Worm (Caenorhabditis elegans) whole organism, young adult: ENCODE measurements around the gene copd-1.
A peak's percentile ranks its signal among the peaks of the same experiment; 100 is the strongest.

Experiments used
- C17E4.6 ChIP-seq: fragments of 200-800 bp; sonication (Bioruptor generic); IDR thresholded peaks from 2 replicates; pipeline ENCODE4 v1.3.6; 2022; ENCODE audit warnings: missing genetic modification reagents, missing genetic modification characterization, missing compliant biosample characterization
- F22D6.2 ChIP-seq: sonication (generic microtip); optimal IDR thresholded peaks from 2 replicates; lab custom pipeline; 2016; ENCODE audit warnings: mild to moderate bottlenecking, missing genetic modification characterization, missing compliant biosample characterization
- F33H1.4 ChIP-seq: fragments of 200-800 bp; sonication (Bioruptor generic); IDR thresholded peaks from 2 replicates; pipeline ENCODE4 v1.3.6; 2022; ENCODE audit warnings: missing genetic modification reagents, missing genetic modification characterization, missing compliant biosample characterization
- F37B4.10 ChIP-seq: fragments of 200-800 bp; sonication (Bioruptor generic); IDR thresholded peaks from 2 replicates; pipeline ENCODE4 v1.3.6; 2022; ENCODE audit warnings: missing genetic modification characterization, missing compliant biosample characterization
- F52B5.7 ChIP-seq: sonication (generic microtip); optimal IDR thresholded peaks from 2 replicates; lab custom pipeline; 2016; ENCODE audit warnings: mild to moderate bottlenecking, missing genetic modification characterization, missing compliant biosample characterization
- F55B11.4 ChIP-seq: sonication (generic microtip); optimal IDR thresholded peaks from 2 replicates; lab custom pipeline; 2016; ENCODE audit warnings: missing compliant biosample characterization, missing genetic modification characterization, borderline replicate concordance; ENCODE audit not compliant: insufficient read depth
- Y53F4B.3 ChIP-seq: fragments of 200-800 bp; sonication (Bioruptor generic); IDR thresholded peaks from 2 replicates; pipeline ENCODE4 v1.3.6; 2022; ENCODE audit warnings: missing genetic modification reagents, missing genetic modification characterization, missing compliant biosample characterization
- Y56A3A.18 ChIP-seq: fragments of 200-800 bp; sonication (Bioruptor generic); IDR thresholded peaks from 2 replicates; pipeline ENCODE4 v1.3.6; 2022; ENCODE audit warnings: missing genetic modification reagents, missing genetic modification characterization, missing compliant biosample characterization
- Y67H2A.10 ChIP-seq: fragments of 200-800 bp; sonication (Bioruptor generic); conservative IDR thresholded peaks from 2 replicates; pipeline ENCODE4 v1.3.6; 2022; ENCODE audit warnings: missing genetic modification reagents, missing genetic modification characterization, missing compliant biosample characterization
- ZK185.1 ChIP-seq: sonication (generic microtip); optimal IDR thresholded peaks from 2 replicates; lab custom pipeline; 2016; ENCODE audit warnings: mild to moderate bottlenecking, missing genetic modification characterization, missing compliant biosample characterization; ENCODE audit not compliant: poor library complexity, severe bottlenecking
- aptf-2 ChIP-seq: fragments of 200-800 bp; sonication (Bioruptor generic); conservative IDR thresholded peaks from 2 replicates; pipeline ENCODE4 v1.3.6; 2022; ENCODE audit warnings: missing genetic modification reagents, missing genetic modification characterization, missing compliant biosample characterization
- aptf-3 ChIP-seq: fragments of 200-800 bp; sonication (Bioruptor generic); IDR thresholded peaks from 2 replicates; pipeline ENCODE4 v1.3.6; 2022; ENCODE audit warnings: missing genetic modification characterization, missing compliant biosample characterization
- atf-7 ChIP-seq: sonication (generic microtip); optimal IDR thresholded peaks from 2 replicates; lab custom pipeline; 2017; ENCODE audit warnings: mild to moderate bottlenecking, missing genetic modification characterization, missing compliant biosample characterization
- bed-1 ChIP-seq: fragments of 200-800 bp; sonication (Bioruptor generic); IDR thresholded peaks from 2 replicates; pipeline ENCODE4 v1.3.6; 2022; ENCODE audit warnings: missing genetic modification reagents, missing genetic modification characterization, missing compliant biosample characterization
- bed-2 ChIP-seq: fragments of 200-800 bp; sonication (Bioruptor generic); IDR thresholded peaks from 2 replicates; pipeline ENCODE4 v1.3.6; 2022; ENCODE audit warnings: missing genetic modification reagents, missing genetic modification characterization, missing compliant biosample characterization
- ccch-3 ChIP-seq: fragments of 200-800 bp; sonication (Bioruptor generic); optimal IDR thresholded peaks from 2 replicates; lab custom pipeline; 2018; ENCODE audit warnings: mild to moderate bottlenecking, missing genetic modification characterization, missing compliant biosample characterization
- ceh-91 ChIP-seq: fragments of 200-800 bp; sonication (Bioruptor generic); IDR thresholded peaks from 2 replicates; pipeline ENCODE4 v1.3.6; 2022; ENCODE audit warnings: missing genetic modification reagents, missing genetic modification characterization, missing compliant biosample characterization
- dpff-1 ChIP-seq: sonication (generic microtip); optimal IDR thresholded peaks from 2 replicates; lab custom pipeline; 2017; ENCODE audit warnings: mild to moderate bottlenecking, missing genetic modification characterization, missing compliant biosample characterization
- dpl-1 ChIP-seq: fragments of 150-350 bp; optimal IDR thresholded peaks from 2 replicates; lab custom pipeline; 2014; ENCODE audit warnings: missing biosample characterization, missing genetic modification reagents, missing genetic modification characterization
- egl-44 ChIP-seq: fragments of 200-800 bp; sonication (Bioruptor generic); IDR thresholded peaks from 2 replicates; pipeline ENCODE4 v1.3.6; 2022; ENCODE audit warnings: missing genetic modification reagents, missing genetic modification characterization, missing compliant biosample characterization
- ekl-4 ChIP-seq: fragments of 200-800 bp; sonication (Bioruptor generic); IDR thresholded peaks from 2 replicates; pipeline ENCODE4 v1.3.6; 2022; ENCODE audit warnings: missing genetic modification reagents, missing genetic modification characterization, missing compliant biosample characterization
- hlh-26 ChIP-seq: fragments of 200-800 bp; sonication (Bioruptor generic); conservative IDR thresholded peaks from 2 replicates; pipeline ENCODE4 v1.3.6; 2022; ENCODE audit warnings: missing genetic modification reagents, missing genetic modification characterization, missing compliant biosample characterization
- hmg-1.2 ChIP-seq: fragments of 200-800 bp; sonication (Bioruptor generic); IDR thresholded peaks from 2 replicates; pipeline ENCODE4 v1.3.6; 2022; ENCODE audit warnings: missing genetic modification reagents, missing genetic modification characterization, missing compliant biosample characterization
- hsf-1 ChIP-seq: fragments of 200-800 bp; sonication (Bioruptor generic); IDR thresholded peaks from 2 replicates; pipeline ENCODE4 v1.3.6; 2022; ENCODE audit warnings: missing genetic modification reagents, missing genetic modification characterization, missing compliant biosample characterization
- lag-1 ChIP-seq: fragments of 200-800 bp; sonication (Bioruptor generic); IDR thresholded peaks from 2 replicates; pipeline ENCODE4 v1.3.6; 2022; ENCODE audit warnings: missing genetic modification reagents, missing genetic modification characterization, missing compliant biosample characterization
- lin-26 ChIP-seq: fragments of 200-800 bp; sonication (Bioruptor generic); IDR thresholded peaks from 2 replicates; pipeline ENCODE4 v1.3.6; 2022; ENCODE audit warnings: missing genetic modification reagents, missing genetic modification characterization, missing compliant biosample characterization
- lin-40 ChIP-seq: sonication (generic microtip); optimal IDR thresholded peaks from 2 replicates; lab custom pipeline; 2016; ENCODE audit warnings: missing genetic modification characterization, mild to moderate bottlenecking, missing compliant biosample characterization, missing genotype, missing genetic modification reagents
- lin-54 ChIP-seq: fragments of 200-800 bp; sonication (Bioruptor generic); optimal IDR thresholded peaks from 2 replicates; lab custom pipeline; 2018; ENCODE audit warnings: mild to moderate bottlenecking, missing genetic modification characterization, missing compliant biosample characterization
- lir-1 ChIP-seq: fragments of 200-800 bp; sonication (Bioruptor generic); conservative IDR thresholded peaks from 2 replicates; pipeline ENCODE4 v1.3.6; 2022; ENCODE audit warnings: missing genetic modification reagents, missing genetic modification characterization, missing compliant biosample characterization
- lsy-27 ChIP-seq: sonication (generic microtip); optimal IDR thresholded peaks from 2 replicates; lab custom pipeline; 2017; ENCODE audit warnings: missing genetic modification characterization, mild to moderate bottlenecking, missing compliant biosample characterization, antibody characterized with exemption, missing genotype, borderline replicate concordance; ENCODE audit not compliant: insufficient read depth
- madf-3 ChIP-seq: fragments of 200-800 bp; sonication (Bioruptor generic); IDR thresholded peaks from 2 replicates; pipeline ENCODE4 v1.3.6; 2022; ENCODE audit warnings: missing genetic modification reagents, missing genetic modification characterization, missing compliant biosample characterization
- madf-6 ChIP-seq: fragments of 200-800 bp; sonication (Bioruptor generic); IDR thresholded peaks from 2 replicates; pipeline ENCODE4 v1.3.6; 2022; ENCODE audit warnings: missing genetic modification reagents, missing genetic modification characterization, missing compliant biosample characterization
- madf-8 ChIP-seq: fragments of 200-800 bp; sonication (Bioruptor generic); conservative IDR thresholded peaks from 2 replicates; pipeline ENCODE4 v1.3.6; 2022; ENCODE audit warnings: missing genetic modification reagents, missing genetic modification characterization, missing compliant biosample characterization
- nhr-120 ChIP-seq: fragments of 200-800 bp; sonication (Bioruptor generic); IDR thresholded peaks from 2 replicates; pipeline ENCODE4 v1.3.6; 2022; ENCODE audit warnings: missing genetic modification characterization, missing compliant biosample characterization
- nhr-80 ChIP-seq: sonication (generic microtip); optimal IDR thresholded peaks from 2 replicates; lab custom pipeline; 2016; ENCODE audit warnings: missing genetic modification characterization, missing compliant biosample characterization
- snpc-1.1 ChIP-seq: sonication (generic microtip); optimal IDR thresholded peaks from 2 replicates; lab custom pipeline; 2017; ENCODE audit warnings: missing genetic modification characterization, mild to moderate bottlenecking, missing compliant biosample characterization, antibody characterized with exemption, moderate library complexity, missing genotype, missing genetic modification reagents; ENCODE audit not compliant: insufficient read depth
- snpc-3.4 ChIP-seq: sonication (generic microtip); optimal IDR thresholded peaks from 2 replicates; lab custom pipeline; 2017; ENCODE audit warnings: missing genetic modification characterization, mild to moderate bottlenecking, missing compliant biosample characterization, antibody characterized with exemption, moderate library complexity, missing genotype, missing genetic modification reagents
- tbp1 ChIP-seq: fragments of 200-800 bp; sonication (Bioruptor generic); optimal IDR thresholded peaks from 2 replicates; lab custom pipeline; 2018; ENCODE audit warnings: mild to moderate bottlenecking, missing genetic modification characterization, missing compliant biosample characterization
- zfh-2 ChIP-seq: fragments of 200-800 bp; sonication (Bioruptor generic); conservative IDR thresholded peaks from 2 replicates; pipeline ENCODE4 v1.3.6; 2022; ENCODE audit warnings: missing genetic modification reagents, missing genetic modification characterization, missing compliant biosample characterization
- zim-3 ChIP-seq: sonication (generic microtip); optimal IDR thresholded peaks from 2 replicates; lab custom pipeline; 2017; ENCODE audit warnings: mild to moderate bottlenecking, missing genetic modification characterization, moderate library complexity, missing compliant biosample characterization
- ztf-22 ChIP-seq: fragments of 200-800 bp; sonication (Bioruptor generic); optimal IDR thresholded peaks from 2 replicates; lab custom pipeline; 2018; ENCODE audit warnings: mild to moderate bottlenecking, missing genetic modification characterization, moderate library complexity, missing compliant biosample characterization

Gene copd-1

ce11 chrIII:6608101-6608672, 16.6 kb downstream of the copd-1 start, which contains the start of the genes mdh-2 and F20H11.4 (continued):
- TF ChIP-seq lin-54 (GFP tag; lab: Kevin White, UChicago), result peak; percentile 98
- no peak for TF ChIP-seq F55B11.4 (tag; lab: Kevin White, UChicago)

ce11 chrIII:6607646-6608045, 17.1 kb downstream of the copd-1 start:
- peak; percentile 56; the same call in 1 of the 2 replicates for TF ChIP-seq lin-26 (GFP tag; lab: Robert Waterston, UW)
- TF ChIP-seq Y56A3A.18 (GFP tag; lab: Robert Waterston, UW), result no peak
- no peak for TF ChIP-seq bed-2 (GFP tag; lab: Robert Waterston, UW)
- TF ChIP-seq, all 124 proteins: peak for 1

- TF ChIP-seq F52B5.7 (no peak), zfh-2 (GFP tag; lab: Robert Waterston, UW) (0 out of 2 replicates have a peak, but pooled peaks have one; percentile 6), madf-3 (no peak), madf-6 (0 out of 2 replicates have a peak, but pooled peaks have one; percentile 10)
Observed at ce11 chrIII:6607067-6607466, 17.7 kb downstream of the copd-1 start.

- TF ChIP-seq lin-40 (tag; lab: Kevin White, UChicago), result no peak
- no peak for TF ChIP-seq ztf-22 (GFP tag; lab: Kevin White, UChicago)
- TF ChIP-seq madf-6, result no peak
- no peak for TF ChIP-seq bed-1
- no peak for TF ChIP-seq snpc-1.1 (tag; lab: Kevin White, UChicago)
- no peak for TF ChIP-seq hmg-1.2
- no peak for TF ChIP-seq Y53F4B.3 (GFP tag; lab: Robert Waterston, UW)
- no peak for TF ChIP-seq nhr-80 (tag; lab: Kevin White, UChicago)
- no peak for TF ChIP-seq F33H1.4 (GFP tag; lab: Robert Waterston, UW)
- TF ChIP-seq Y67H2A.10, result no peak
- no peak for TF ChIP-seq egl-44
- no peak for TF ChIP-seq aptf-2 (GFP tag; lab: Robert Waterston, UW)
- TF ChIP-seq hlh-26 (GFP tag; lab: Robert Waterston, UW), result no peak
- TF ChIP-seq tbp1, result no peak
- no peak for TF ChIP-seq lir-1 (GFP tag; lab: Robert Waterston, UW)
Observed at ce11 chrIII:6606641-6607040, 18.1 kb downstream of the copd-1 start.

- no peak for TF ChIP-seq egl-44
- TF ChIP-seq ekl-4 (GFP tag; lab: Robert Waterston, UW), result peak; percentile 87
- peak; percentile 13 for TF ChIP-seq dpl-1
- peak; percentile 58 for TF ChIP-seq snpc-3.4 (tag; lab: Kevin White, UChicago)
- no peak for TF ChIP-seq lsy-27
- TF ChIP-seq ccch-3 (GFP tag; lab: Kevin White, UChicago), result no peak
- TF ChIP-seq hsf-1 (GFP tag; lab: Robert Waterston, UW), result no peak; the same call in 1 of the 2 replicates
- TF ChIP-seq aptf-3 (GFP tag; lab: Robert Waterston, UW), result 0 out of 2 replicates have a peak, but pooled peaks have one; percentile 56
- TF ChIP-seq F37B4.10 (GFP tag; lab: Robert Waterston, UW), result no peak
- TF ChIP-seq lin-26 (GFP tag; lab: Robert Waterston, UW), result peak; percentile 70
- no peak for TF ChIP-seq F22D6.2 (tag; lab: Kevin White, UChicago)
- peak; percentile 61; the same call in 1 of the 2 replicates for TF ChIP-seq C17E4.6 (GFP tag; lab: Robert Waterston, UW)
- 0 out of 2 replicates have a peak, but pooled peaks have one; percentile 56 for TF ChIP-seq nhr-120 (GFP tag; lab: Robert Waterston, UW)
- TF ChIP-seq tbp1, result peak; percentile 62
- TF ChIP-seq ceh-91 (GFP tag; lab: Robert Waterston, UW), result no peak
- TF ChIP-seq atf-7, result peak; percentile 44
- TF ChIP-seq lag-1 (GFP tag; lab: Robert Waterston, UW), result no peak
- TF ChIP-seq madf-8 (GFP tag; lab: Robert Waterston, UW), result no peak
- peak; percentile 74 for TF ChIP-seq dpff-1 (tag; lab: Kevin White, UChicago)
- peak; percentile 88 for TF ChIP-seq Y56A3A.18 (GFP tag; lab: Robert Waterston, UW)
- TF ChIP-seq zim-3 (tag; lab: Kevin White, UChicago), result peak; percentile 60
- peak; percentile 63 for TF ChIP-seq ZK185.1 (tag; lab: Kevin White, UChicago)
Observed at ce11 chrIII:6606022-6606467, 18.7 kb downstream of the copd-1 start.
